Worm (Caenorhabditis elegans): ENCODE measurements around the gene oct-2.

ce11 chrX:11351288-11351687, 5.0 kb downstream of the oct-2 start:
- TF ChIP-seq ama-1 (optimal IDR thresholded peaks at IDR 0.05) (no peak), tbx-37 (GFP tag; conservative IDR thresholded peaks at IDR 0.05) (no peak), tbx-11 (GFP tag; IDR thresholded peaks at IDR 0.05) (no peak), sea-1 (GFP tag; conservative IDR thresholded peaks at IDR 0.05) (no peak), flt-1 (GFP tag; IDR thresholded peaks at IDR 0.05) (no peak), B0310.2 (tag; optimal IDR thresholded peaks at IDR 0.05) (no peak), aly-1 (tag; optimal IDR thresholded peaks at IDR 0.05) (no peak), scrt-1 (GFP tag; IDR thresholded peaks at IDR 0.05) (no peak), pes-1 (GFP tag; IDR thresholded peaks at IDR 0.05) (no peak)
